Fruit fly (Drosophila melanogaster) whole organism, pupa: ENCODE results near the gene CG31249.
A peak's percentile ranks its signal among the peaks of the same experiment; 100 is the strongest.

ENCODE experiments used
- CG10348 ChIP-seq: fragments of 200-800 bp; sonication (Bioruptor generic); IDR thresholded peaks from 2 replicates; pipeline ENCODE4 v1.3.6; 2022; ENCODE audit warnings: missing biosample characterization, missing genetic modification characterization
- CG12605 ChIP-seq: fragments of 200-800 bp; sonication (Bioruptor generic); IDR thresholded peaks from 2 replicates; pipeline ENCODE4 v1.3.6; 2022; ENCODE audit warnings: missing biosample characterization, missing genetic modification characterization
- CG13204 ChIP-seq: fragments of 200-800 bp; sonication (Bioruptor generic); optimal IDR thresholded peaks from 2 replicates; lab custom pipeline; 2018; ENCODE audit warnings: missing biosample characterization, mild to moderate bottlenecking, missing genetic modification characterization, moderate library complexity
- CG14655 ChIP-seq: fragments of 200-800 bp; sonication (Bioruptor generic); optimal IDR thresholded peaks from 3 replicates; lab custom pipeline; 2017; ENCODE audit warnings: mild to moderate bottlenecking, missing biosample characterization, missing genetic modification reagents, missing genetic modification characterization
- CG15710 ChIP-seq: fragments of 200-800 bp; sonication (Bioruptor generic); optimal IDR thresholded peaks from 2 replicates; lab custom pipeline; 2018; ENCODE audit warnings: missing biosample characterization, mild to moderate bottlenecking, missing genetic modification characterization, moderate library complexity
- CG17806 ChIP-seq: fragments of 200-800 bp; sonication (Bioruptor generic); optimal IDR thresholded peaks from 2 replicates; lab custom pipeline; 2018; ENCODE audit warnings: missing biosample characterization, mild to moderate bottlenecking, missing genetic modification characterization, moderate library complexity
- CG32121 ChIP-seq: fragments of 200-800 bp; sonication (Bioruptor generic); IDR thresholded peaks from 2 replicates; pipeline ENCODE4 v1.3.6; 2022; ENCODE audit warnings: missing biosample characterization, missing genetic modification characterization
- CG34367 ChIP-seq: fragments of 200-800 bp; sonication (Bioruptor generic); optimal IDR thresholded peaks from 2 replicates; lab custom pipeline; 2018; ENCODE audit warnings: missing biosample characterization, mild to moderate bottlenecking, missing genetic modification characterization
- CG4496 ChIP-seq: fragments of 200-800 bp; sonication (Bioruptor generic); IDR thresholded peaks from 3 replicates; pipeline ENCODE4 v1.3.6; 2022; ENCODE audit warnings: missing biosample characterization, missing genetic modification characterization
- CG8159 ChIP-seq: fragments of 200-800 bp; sonication (Bioruptor generic); optimal IDR thresholded peaks from 3 replicates; lab custom pipeline; 2018; ENCODE audit warnings: missing biosample characterization, mild to moderate bottlenecking, missing genetic modification characterization, moderate library complexity
- CG8301 ChIP-seq: fragments of 200-800 bp; sonication (Bioruptor generic); optimal IDR thresholded peaks from 2 replicates; lab custom pipeline; 2018; ENCODE audit warnings: missing biosample characterization, mild to moderate bottlenecking, missing genetic modification characterization
- CG9948 ChIP-seq: fragments of 200-800 bp; sonication (Bioruptor generic); optimal IDR thresholded peaks from 2 replicates; lab custom pipeline; 2018; ENCODE audit warnings: missing biosample characterization, mild to moderate bottlenecking, missing genetic modification characterization, moderate library complexity
- D1 ChIP-seq: fragments of 200-800 bp; sonication (Bioruptor generic); optimal IDR thresholded peaks from 2 replicates; lab custom pipeline; 2018; ENCODE audit warnings: missing biosample characterization, mild to moderate bottlenecking, missing genetic modification characterization, moderate library complexity
- EcR ChIP-seq: fragments of 200-800 bp; sonication (Bioruptor generic); optimal IDR thresholded peaks from 3 replicates; lab custom pipeline; 2019; ENCODE audit warnings: missing biosample characterization, missing genetic modification characterization, mild to moderate bottlenecking, moderate library complexity, missing genetic modification reagents
- Ets98B ChIP-seq: fragments of 200-800 bp; sonication (Bioruptor generic); IDR thresholded peaks from 2 replicates; pipeline ENCODE4 v1.3.6; 2022; ENCODE audit warnings: missing biosample characterization, missing genetic modification characterization
- Pif1A ChIP-seq: fragments of 200-800 bp; sonication (Bioruptor generic); optimal IDR thresholded peaks from 3 replicates; lab custom pipeline; 2016; ENCODE audit warnings: missing biosample characterization, missing genetic modification characterization
- Pif1B ChIP-seq: fragments of 200-800 bp; sonication (Bioruptor generic); optimal IDR thresholded peaks from 3 replicates; lab custom pipeline; 2016; ENCODE audit warnings: missing biosample characterization, missing genetic modification characterization
- Snoo ChIP-seq: fragments of 200-800 bp; sonication (Bioruptor generic); optimal IDR thresholded peaks from 3 replicates; lab custom pipeline; 2017; ENCODE audit warnings: missing biosample characterization, mild to moderate bottlenecking, missing genetic modification characterization, inconsistent platforms
- fd96Ca ChIP-seq: fragments of 200-800 bp; sonication (Bioruptor generic); IDR thresholded peaks from 3 replicates; pipeline ENCODE4 v1.3.6; 2022; ENCODE audit warnings: missing biosample characterization, missing genetic modification characterization
- gl ChIP-seq: fragments of 200-800 bp; sonication (Bioruptor generic); optimal IDR thresholded peaks from 2 replicates; lab custom pipeline; 2018; ENCODE audit warnings: missing biosample characterization, mild to moderate bottlenecking, missing genetic modification characterization
- rn ChIP-seq: fragments of 200-800 bp; sonication (Bioruptor generic); IDR thresholded peaks from 2 replicates; pipeline ENCODE4 v1.3.6; 2022; ENCODE audit warnings: missing biosample characterization, missing genetic modification characterization

Gene CG31249

DNA sequence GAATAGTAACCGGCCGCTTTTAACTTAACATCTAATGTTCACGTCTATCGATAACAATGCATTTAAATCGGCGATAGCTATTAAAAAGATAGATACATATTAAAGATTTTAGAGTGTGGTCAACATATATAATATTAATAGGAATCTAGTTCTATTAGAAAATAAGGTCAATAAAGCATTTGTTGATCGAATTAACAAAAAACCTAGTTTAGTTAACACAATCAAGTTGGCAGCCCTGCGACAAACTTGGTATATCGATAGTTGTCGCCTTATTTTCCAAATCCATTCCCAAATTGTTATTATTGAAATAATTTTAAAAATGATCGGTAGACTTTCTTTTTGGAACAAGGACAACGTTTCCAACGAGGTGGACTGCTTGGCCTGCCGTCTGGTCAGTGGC, 2.0 kb downstream of the CG31249 start, which contains the start of the genes CG31251 and CG31360:
TSS of gene CG31251 (minus strand) at position 62 of the 400 bp plus-strand sequence.
TSS of gene CG31360 (plus strand) at position 244 of the 400 bp plus-strand sequence.
- no peak for TF ChIP-seq gl (tag; lab: Kevin White, UChicago)
- TF ChIP-seq CG15710 = peak; percentile 0
- no peak for TF ChIP-seq CG10348 (GFP tag; lab: Robert Waterston, UW)
- TF ChIP-seq D1 = no peak
- TF ChIP-seq EcR = no peak
- no peak for TF ChIP-seq CG8301

DNA sequence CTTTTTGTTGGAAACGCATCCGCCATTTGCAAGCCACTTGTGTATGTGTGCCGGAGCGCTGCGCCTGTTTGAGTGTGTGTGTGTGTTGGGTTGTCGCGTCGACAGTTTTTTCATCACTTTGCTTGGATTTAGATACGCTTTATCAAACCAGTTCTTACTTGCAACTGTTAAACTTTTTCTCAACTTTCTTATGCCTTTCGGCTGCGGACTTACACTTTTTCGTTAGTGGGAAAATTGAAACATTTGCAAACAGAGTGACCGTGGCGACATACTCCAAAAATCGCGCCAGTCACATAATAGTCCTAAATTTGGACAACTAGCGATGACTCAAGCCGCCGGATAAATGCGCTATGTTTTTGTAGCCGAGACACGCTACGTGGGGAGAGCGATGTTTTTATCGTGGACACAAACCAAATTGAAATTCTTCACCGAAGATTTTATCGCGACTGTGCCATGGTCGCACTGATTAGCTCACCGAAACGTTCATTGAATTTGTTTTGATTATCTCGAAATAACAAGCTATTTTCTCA, 4.6 kb downstream of the CG31249 start, which contains the start of the genes alt and CG7655:
TSS of gene alt (minus strand) at position 272 of the 530 bp plus-strand sequence.
TSS of gene CG7655 (plus strand) at position 426 of the 530 bp plus-strand sequence.
- TF ChIP-seq CG15710 = no peak
- TF ChIP-seq CG8159 (tag; lab: Kevin White, UChicago) = no peak
- peak; percentile 78 for TF ChIP-seq EcR
- TF ChIP-seq Snoo = no peak
- no peak for TF ChIP-seq CG12605
- TF ChIP-seq CG17806 (tag; lab: Kevin White, UChicago) = no peak
- no peak for TF ChIP-seq CG10348 (GFP tag; lab: Robert Waterston, UW)
- no peak for TF ChIP-seq CG8301
- no peak for TF ChIP-seq fd96Ca
- TF ChIP-seq CG13204 (GFP tag; lab: Kevin White, UChicago) = no peak
- TF ChIP-seq Pif1A (GFP tag; lab: Kevin White, UChicago) = no peak
- peak; percentile 8 for TF ChIP-seq gl (tag; lab: Kevin White, UChicago)
- no peak for TF ChIP-seq D1
- TF ChIP-seq CG32121 (GFP tag; lab: Robert Waterston, UW) = no peak
- TF ChIP-seq CG34367 (tag; lab: Kevin White, UChicago) = no peak
- no peak for TF ChIP-seq rn
- TF ChIP-seq CG9948 (tag; lab: Kevin White, UChicago) = no peak

DNA sequence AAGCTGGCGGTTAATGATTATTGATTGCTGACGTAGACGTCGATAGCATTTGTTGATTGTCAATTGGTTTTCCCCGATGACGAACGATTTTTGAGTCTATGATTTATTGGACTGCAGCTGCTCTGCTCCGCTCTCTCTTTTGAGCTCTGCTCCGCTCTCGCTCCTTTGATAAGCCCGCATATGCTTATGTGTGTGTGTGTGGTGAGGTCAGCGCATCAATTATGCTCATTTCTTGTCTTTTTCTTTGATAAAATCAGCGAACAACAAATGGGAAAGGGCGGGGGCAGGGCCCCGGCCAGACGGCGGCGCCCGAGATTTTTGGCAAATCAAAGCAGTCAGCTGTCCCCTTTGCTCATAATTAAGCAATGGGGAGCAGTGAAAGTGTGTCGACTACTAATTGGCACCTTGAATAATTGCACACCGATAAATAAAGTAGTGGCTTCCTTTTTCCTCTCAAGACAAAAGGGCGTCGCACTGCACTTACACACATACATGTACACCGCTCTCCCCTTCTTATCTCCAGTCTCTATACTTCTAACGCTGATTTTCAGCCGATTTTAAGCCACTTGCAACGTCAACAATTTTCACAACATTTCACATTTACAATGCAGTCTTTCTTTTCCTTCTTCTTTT, 5.1 kb downstream of the CG31249 start:
- TF ChIP-seq EcR (peak; percentile 85), Pif1B (GFP tag; lab: Kevin White, UChicago) (no peak)

DNA sequence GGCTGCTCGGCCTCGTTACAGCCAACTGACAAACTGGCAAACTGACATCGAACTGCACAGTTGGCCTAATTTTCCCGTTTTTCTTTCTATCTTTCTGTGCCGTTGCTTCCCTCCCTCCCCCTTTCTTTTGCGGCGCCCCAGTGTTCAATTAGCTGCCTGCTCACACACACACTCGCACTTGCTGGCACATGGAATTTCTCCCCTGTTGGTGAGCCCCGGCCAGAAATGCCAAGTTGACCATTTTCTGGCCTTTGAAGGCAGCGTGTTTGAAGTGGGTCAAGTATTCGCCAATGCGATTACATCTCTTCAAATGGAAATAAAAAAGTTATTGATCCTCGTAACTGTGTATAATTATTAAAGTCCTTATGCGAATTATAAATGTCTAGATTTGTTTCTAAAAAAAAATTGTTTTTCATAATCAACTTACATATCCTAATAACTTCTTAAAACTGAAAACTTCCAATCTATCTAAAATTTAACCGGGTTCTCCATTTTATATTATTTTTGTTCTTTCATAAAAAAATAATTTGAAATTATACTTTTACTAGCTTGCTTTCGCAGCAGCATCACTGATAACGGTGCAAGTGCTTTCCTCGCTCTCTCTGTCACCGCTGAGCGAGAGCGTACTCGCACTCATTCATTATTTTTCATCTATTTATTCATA, 6.1 kb downstream of the CG31249 start:
- TF ChIP-seq CG8159 (tag; lab: Kevin White, UChicago) (no peak), CG4496 (GFP tag; lab: Robert Waterston, UW) (no peak), fd96Ca (no peak), CG34367 (tag; lab: Kevin White, UChicago) (peak; percentile 0), Snoo (peak; percentile 58), CG12605 (no peak), gl (tag; lab: Kevin White, UChicago) (no peak), CG32121 (GFP tag; lab: Robert Waterston, UW) (peak; percentile 44; the same call in 1 of the 2 replicates), Ets98B (GFP tag; lab: Robert Waterston, UW) (peak; percentile 5), D1 (no peak), Pif1B (GFP tag; lab: Kevin White, UChicago) (no peak), rn (no peak), CG15710 (peak; percentile 23), CG8301 (peak; percentile 45), Pif1A (GFP tag; lab: Kevin White, UChicago) (no peak), CG17806 (tag; lab: Kevin White, UChicago) (no peak), CG14655 (GFP tag; lab: Kevin White, UChicago) (no peak), CG13204 (GFP tag; lab: Kevin White, UChicago) (no peak), CG9948 (tag; lab: Kevin White, UChicago) (peak; percentile 21), CG10348 (GFP tag; lab: Robert Waterston, UW) (no peak), EcR (peak; percentile 33)

DNA sequence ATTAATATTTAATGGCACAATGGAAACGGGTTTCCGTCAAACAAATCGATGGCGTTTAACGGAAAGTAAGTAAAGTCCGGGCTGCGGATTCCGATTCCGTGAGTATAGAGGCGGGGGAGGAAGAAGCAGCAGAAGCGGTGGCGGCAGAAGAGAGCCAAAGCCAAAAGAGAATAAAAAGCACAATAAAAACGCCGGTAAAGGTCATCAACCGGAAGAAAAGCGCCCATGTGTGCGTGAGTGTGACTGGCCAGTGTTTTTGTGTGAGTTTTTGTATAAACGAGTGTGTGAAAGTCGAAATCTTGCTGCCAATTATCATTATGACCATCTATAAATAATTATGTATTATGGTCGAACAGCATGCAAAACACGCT, 6.6 kb downstream of the CG31249 start:
- TF ChIP-seq EcR (peak; percentile 92), fd96Ca (no peak), CG15710 (no peak), CG13204 (GFP tag; lab: Kevin White, UChicago) (peak; percentile 16), CG8301 (no peak)
- TF ChIP-seq, all 21 proteins: peak for 2

DNA sequence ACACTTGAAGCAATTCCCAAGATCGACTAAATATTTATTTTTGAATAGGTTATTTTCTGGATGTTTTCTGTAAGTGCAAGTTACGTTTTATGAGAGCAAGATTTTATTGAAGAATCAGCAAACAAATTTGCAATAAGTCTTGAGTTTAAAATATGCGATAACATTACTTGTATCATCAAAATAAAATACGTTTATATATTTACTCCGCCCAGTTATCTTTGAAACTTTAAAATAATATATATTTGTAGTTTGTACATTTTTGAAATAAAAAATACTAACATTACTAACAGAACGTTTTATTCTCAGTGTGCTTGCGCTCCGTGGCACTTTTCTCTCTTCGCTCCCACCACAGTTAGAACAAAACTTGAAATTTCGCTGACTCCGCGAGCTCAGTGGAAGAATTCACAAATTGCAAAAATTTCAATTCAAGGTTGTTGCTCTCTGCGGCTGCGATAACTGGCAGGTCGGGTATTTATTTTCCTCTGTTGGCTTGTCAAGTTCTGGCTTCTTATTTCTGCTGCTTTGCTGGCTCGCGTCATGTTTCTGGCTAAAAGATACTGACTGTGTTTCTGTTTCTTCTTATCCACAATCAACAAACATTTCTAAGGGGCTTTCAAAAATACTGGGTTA, 7.4 kb downstream of the CG31249 start:
- TF ChIP-seq CG17806 (tag; lab: Kevin White, UChicago) (peak; percentile 84), gl (tag; lab: Kevin White, UChicago) (peak; percentile 26), CG8301 (peak; percentile 94), CG13204 (GFP tag; lab: Kevin White, UChicago) (no peak), rn (peak; percentile 45; the same call in 1 of the 2 replicates), CG12605 (peak; percentile 52), fd96Ca (no peak), Pif1B (GFP tag; lab: Kevin White, UChicago) (peak; percentile 86), CG9948 (tag; lab: Kevin White, UChicago) (peak; percentile 89), Pif1A (GFP tag; lab: Kevin White, UChicago) (no peak), CG10348 (GFP tag; lab: Robert Waterston, UW) (no peak), CG32121 (GFP tag; lab: Robert Waterston, UW) (peak; percentile 82), EcR (peak; percentile 11), CG14655 (GFP tag; lab: Kevin White, UChicago) (peak; percentile 96), D1 (peak; percentile 85), CG34367 (tag; lab: Kevin White, UChicago) (peak; percentile 79), CG4496 (GFP tag; lab: Robert Waterston, UW) (peak; percentile 82), CG15710 (peak; percentile 87), Snoo (peak; percentile 89), CG8159 (tag; lab: Kevin White, UChicago) (peak; percentile 87), Ets98B (GFP tag; lab: Robert Waterston, UW) (peak; percentile 58)
